Worm (Caenorhabditis elegans): ENCODE results near the gene ccdc-12.
"Not testable (repeated sequence)": the region's sequence is repeated elsewhere in the genome, so short reads cannot be mapped to it uniquely, and the experiment has no call there.

DNA sequence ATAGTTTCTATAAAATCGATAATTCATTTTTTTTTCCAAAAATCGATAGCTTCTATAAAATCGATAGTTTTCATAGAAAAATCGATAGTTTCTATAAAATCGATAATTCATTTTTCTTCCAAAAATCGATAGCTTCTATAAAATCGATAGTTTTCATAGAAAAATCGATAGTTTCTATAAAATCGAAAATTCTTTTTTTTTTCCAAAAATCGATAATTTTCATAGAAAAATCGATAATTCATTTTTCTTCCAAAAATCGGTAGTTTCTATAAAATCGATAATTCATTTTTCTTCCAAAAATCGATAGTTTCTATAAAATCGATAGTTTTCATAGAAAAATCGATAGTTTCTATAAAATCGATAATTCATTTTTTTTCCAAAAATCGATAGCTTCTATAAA is 33.8 kb upstream of the ccdc-12 start:
- not testable (repeated sequence) for TF ChIP-seq ama-1 (optimal IDR thresholded peaks at IDR 0.05); nhr-76 (tag; optimal IDR thresholded peaks at IDR 0.05); ztf-7 (tag; optimal IDR thresholded peaks at IDR 0.05); unc-130 (GFP tag; optimal IDR thresholded peaks at IDR 0.05); daf-12 (tag; optimal IDR thresholded peaks at IDR 0.05); fos-1 (tag; optimal IDR thresholded peaks at IDR 0.05); ceh-82 (tag; optimal IDR thresholded peaks at IDR 0.05); vab-7 (GFP tag; IDR thresholded peaks at IDR 0.05); ZK337.2 (GFP tag; IDR thresholded peaks at IDR 0.05); spr-3 (GFP tag; optimal IDR thresholded peaks at IDR 0.05)
